Worm (Caenorhabditis elegans): Measurements from ENCODE around the gene pen-2.

ce11 chrIII:11337627-11338026 lies 5.5 kb upstream of the pen-2 start:
- no peak for TF ChIP-seq nhr-12 (tag; optimal IDR thresholded peaks at IDR 0.05)
- no peak for TF ChIP-seq lin-13 (GFP tag; optimal IDR thresholded peaks at IDR 0.05)
- no peak for TF ChIP-seq nhr-11 (tag; optimal IDR thresholded peaks at IDR 0.05)
- no peak for TF ChIP-seq snpc-4 (tag; optimal IDR thresholded peaks at IDR 0.05)
- no peak for TF ChIP-seq egl-27 (tag; optimal IDR thresholded peaks at IDR 0.05)
- no peak for TF ChIP-seq nhr-77 (tag; optimal IDR thresholded peaks at IDR 0.05)
- no peak for TF ChIP-seq ZK546.5 (tag; optimal IDR thresholded peaks at IDR 0.05)
- TF ChIP-seq nhr-237 (tag; optimal IDR thresholded peaks at IDR 0.05), result no peak
- TF ChIP-seq nhr-10 (tag; optimal IDR thresholded peaks at IDR 0.05), result no peak
- no peak for TF ChIP-seq ama-1 (optimal IDR thresholded peaks at IDR 0.05)
- TF ChIP-seq blmp-1 (tag; optimal IDR thresholded peaks at IDR 0.05; ENCODE audit: insufficient read depth), result no peak

Data from whole organism, L2 larva.